Fruit fly (Drosophila melanogaster): Measurements from ENCODE around the gene CG8565.

Gene CG8565

DNA sequence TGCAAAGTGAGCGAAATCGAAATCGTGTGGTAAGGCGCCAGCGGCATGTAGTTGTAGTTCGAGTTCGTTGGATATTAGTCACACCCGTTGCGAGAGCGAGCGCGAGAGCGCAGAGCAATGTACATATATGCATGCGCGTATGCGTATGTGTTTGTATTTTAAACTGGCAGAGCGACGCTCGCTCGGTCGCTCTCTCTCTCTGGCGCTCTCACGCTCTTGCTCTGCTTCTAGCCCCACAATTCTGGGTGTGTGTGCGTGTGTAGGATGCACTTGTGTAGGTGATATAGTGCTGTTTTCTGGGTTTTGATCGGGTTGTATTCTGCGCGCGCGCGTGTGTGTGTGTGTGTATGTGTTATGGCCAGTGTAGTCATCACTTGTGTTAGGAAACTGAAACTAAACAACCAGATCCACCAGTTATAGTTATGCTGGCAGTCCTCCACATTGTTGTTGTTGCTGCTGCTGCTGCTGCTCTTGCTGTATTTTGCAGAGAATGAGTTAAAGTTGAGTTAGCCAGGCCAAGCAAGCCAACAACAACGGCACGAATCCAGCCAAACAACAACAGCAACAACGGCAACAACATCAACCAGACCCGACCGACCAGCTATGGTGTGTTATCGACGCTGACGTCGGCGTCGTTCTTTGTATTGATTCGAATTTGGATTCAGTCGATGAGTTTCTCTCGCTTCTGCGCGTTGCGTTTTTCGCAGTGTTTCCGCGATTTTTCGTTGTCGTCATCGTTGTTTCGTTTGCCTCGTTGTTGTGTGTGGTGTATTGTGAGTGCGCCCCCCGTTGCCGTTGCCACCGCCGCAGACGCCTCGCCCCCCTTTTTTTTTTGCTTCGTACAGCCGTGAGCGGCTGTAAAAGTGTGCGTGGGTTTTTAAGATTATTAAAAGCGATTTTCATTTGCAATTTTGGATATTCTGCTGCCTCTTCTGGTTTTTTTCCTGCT, 25.7 kb upstream of the CG8565 start (continued):
- TF ChIP-seq insv (GFP tag; optimal IDR thresholded peaks at IDR 0.05) (peak in 1 of 2 experiments; percentile 64), Scr (GFP tag; IDR thresholded peaks at IDR 0.05; ENCODE audit: partially characterized antibody) (peak; percentile 23; the same call in 1 of the 2 replicates), da (GFP tag; optimal IDR thresholded peaks at IDR 0.05) (no peak), CG14710 (tag; optimal IDR thresholded peaks at IDR 0.05) (peak; percentile 10), ase (GFP tag; IDR thresholded peaks at IDR 0.05) (no peak), Atf6 (GFP tag; IDR thresholded peaks at IDR 0.05) (peak; percentile 4; the same call in 1 of the 2 replicates), pros (GFP tag; optimal IDR thresholded peaks at IDR 0.05) (peak; percentile 66), repo (GFP tag; optimal IDR thresholded peaks at IDR 0.05) (no peak), Sox102F (GFP tag; optimal IDR thresholded peaks at IDR 0.05) (no peak), TFAM (GFP tag; optimal IDR thresholded peaks at IDR 0.05) (no peak), CG17359 (tag; optimal IDR thresholded peaks at IDR 0.05) (no peak), sens (GFP tag) (peak; percentile 7), onecut (GFP tag; IDR thresholded peaks at IDR 0.05) (peak; percentile 67), Doc2 (GFP tag; IDR thresholded peaks at IDR 0.05) (no peak), CG4424 (GFP tag; optimal IDR thresholded peaks at IDR 0.05) (no peak), chinmo (GFP tag; IDR thresholded peaks at IDR 0.05; ENCODE audit: partially characterized antibody) (peak; percentile 96), dati (GFP tag; IDR thresholded peaks at IDR 0.05) (no peak), gsb (GFP tag; IDR thresholded peaks at IDR 0.05) (no peak), CG15514 (GFP tag; optimal IDR thresholded peaks at IDR 0.05) (peak; percentile 30), CG34224 (GFP tag; IDR thresholded peaks at IDR 0.05; ENCODE audit: partially characterized antibody) (peak; percentile 65), vvl (GFP tag; IDR thresholded peaks at IDR 0.05) (no peak), vfl (GFP tag; optimal IDR thresholded peaks at IDR 0.05) (no peak), lab (GFP tag; optimal IDR thresholded peaks at IDR 0.05) (peak; percentile 41), HLH3B (GFP tag; IDR thresholded peaks at IDR 0.05) (peak; percentile 14; the same call in 1 of the 2 replicates), CG8765 (GFP tag; IDR thresholded peaks at IDR 0.05) (0 out of 2 replicates have a peak, but pooled peaks have one; percentile 26), CG33557 (GFP tag; optimal IDR thresholded peaks at IDR 0.05) (no peak), sd (tag; optimal IDR thresholded peaks at IDR 0.05) (peak; percentile 79), exex (tag; optimal IDR thresholded peaks at IDR 0.05) (peak; percentile 1), lola (GFP tag; optimal IDR thresholded peaks at IDR 0.05) (peak in 1 of 3 experiments; percentile 61), cas (GFP tag; IDR thresholded peaks at IDR 0.05) (no peak), so (GFP tag; IDR thresholded peaks at IDR 0.05) (peak; percentile 38; the same call in 2 of the 3 replicates), Bgb (GFP tag; IDR thresholded peaks at IDR 0.05; ENCODE audit: partially characterized antibody) (no peak; the same call in 1 of the 2 replicates), CG12155 (GFP tag; optimal IDR thresholded peaks at IDR 0.05) (no peak), CG3995 (GFP tag; optimal IDR thresholded peaks at IDR 0.05) (no peak), Pdp1 (GFP tag; optimal IDR thresholded peaks at IDR 0.05) (peak in 1 of 2 experiments; percentile 31), CG10431 (GFP tag; optimal IDR thresholded peaks at IDR 0.05) (peak; percentile 76), Hmr (GFP tag; optimal IDR thresholded peaks at IDR 0.05) (no peak), jumu (GFP tag; optimal IDR thresholded peaks at IDR 0.05) (no peak), Adf1 (GFP tag; IDR thresholded peaks at IDR 0.05) (peak; percentile 90), Abd-B (GFP tag; optimal IDR thresholded peaks at IDR 0.05) (no peak), lbe (GFP tag; optimal IDR thresholded peaks at IDR 0.05) (peak; percentile 48), B-H2 (GFP tag; optimal IDR thresholded peaks at IDR 0.05) (peak; percentile 12), CG1832 (GFP tag; optimal IDR thresholded peaks at IDR 0.05) (no peak), D19A (tag; optimal IDR thresholded peaks at IDR 0.05) (no peak), CG11696 (GFP tag; IDR thresholded peaks at IDR 0.05) (no peak), CG10543 (GFP tag; optimal IDR thresholded peaks at IDR 0.05) (peak; percentile 66), shn (GFP tag; optimal IDR thresholded peaks at IDR 0.05) (peak; percentile 2)

All from whole organism, embryonic.